Fruit fly (Drosophila melanogaster) whole organism, prepupa: ENCODE measurements around the gene CG32170.

Experiments
- CG10631 ChIP-seq: fragments of 200-800 bp; sonication (Bioruptor generic); optimal IDR thresholded peaks from 2 replicates; lab custom pipeline; 2016; ENCODE audit warnings: missing biosample characterization, missing genetic modification characterization
- CG11294 ChIP-seq: fragments of 200-800 bp; sonication (Bioruptor generic); IDR thresholded peaks from 2 replicates; pipeline ENCODE4 v1.3.6; 2022; ENCODE audit warnings: missing biosample characterization, missing genetic modification characterization
- CG11902 ChIP-seq: fragments of 200-800 bp; sonication (Bioruptor generic); optimal IDR thresholded peaks from 3 replicates; lab custom pipeline; 2016; ENCODE audit warnings: missing biosample characterization, missing genetic modification characterization
- CG15336 ChIP-seq: fragments of 200-800 bp; sonication (Bioruptor generic); IDR thresholded peaks from 2 replicates; pipeline ENCODE4 v1.3.6; 2022; ENCODE audit warnings: missing biosample characterization, missing genetic modification characterization
- CG16779 ChIP-seq: fragments of 200-800 bp; sonication (Bioruptor generic); optimal IDR thresholded peaks from 3 replicates; lab custom pipeline; 2017; ENCODE audit warnings: missing biosample characterization, mild to moderate bottlenecking, missing genetic modification characterization
- CG31627 ChIP-seq: fragments of 200-800 bp; sonication (Bioruptor generic); optimal IDR thresholded peaks from 3 replicates; lab custom pipeline; 2016; ENCODE audit warnings: missing biosample characterization, missing genetic modification characterization
- CG32006 ChIP-seq: fragments of 200-800 bp; sonication (Bioruptor generic); optimal IDR thresholded peaks from 3 replicates; lab custom pipeline; 2017; ENCODE audit warnings: missing biosample characterization, mild to moderate bottlenecking, missing genetic modification characterization
- CG34406 ChIP-seq: fragments of 200-800 bp; sonication (Bioruptor generic); optimal IDR thresholded peaks from 3 replicates; lab custom pipeline; 2016; ENCODE audit warnings: missing biosample characterization, missing genetic modification characterization
- CG6163 ChIP-seq: fragments of 200-800 bp; sonication (Bioruptor generic); IDR thresholded peaks from 3 replicates; pipeline ENCODE4 v1.3.6; 2022; ENCODE audit warnings: missing biosample characterization, missing genetic modification characterization
- CG6276 ChIP-seq: fragments of 200-800 bp; sonication (Bioruptor generic); optimal IDR thresholded peaks from 2 replicates; lab custom pipeline; 2017; ENCODE audit warnings: missing biosample characterization, mild to moderate bottlenecking, missing genetic modification characterization
- CG8119 ChIP-seq: fragments of 200-800 bp; sonication (Bioruptor generic); IDR thresholded peaks from 3 replicates; pipeline ENCODE4 v1.3.6; 2022; ENCODE audit warnings: missing biosample characterization, missing genetic modification characterization
- CG8319 ChIP-seq: fragments of 200-800 bp; sonication (Bioruptor generic); optimal IDR thresholded peaks from 3 replicates; lab custom pipeline; 2016; ENCODE audit warnings: missing biosample characterization, missing genetic modification characterization
- CG8632 ChIP-seq: fragments of 200-800 bp; sonication (Bioruptor generic); optimal IDR thresholded peaks from 3 replicates; lab custom pipeline; 2016; ENCODE audit warnings: missing biosample characterization, missing genetic modification characterization
- Eip78C ChIP-seq: fragments of 200-800 bp; sonication (Bioruptor generic); peaks from one replicate; lab custom pipeline; 2016; ENCODE audit warnings: missing biosample characterization, missing genetic modification characterization
- Ets21C ChIP-seq: fragments of 200-800 bp; sonication (Bioruptor generic); optimal IDR thresholded peaks from 3 replicates; lab custom pipeline; 2016; ENCODE audit warnings: missing biosample characterization, missing genetic modification characterization
- Hr4 ChIP-seq: fragments of 200-800 bp; sonication (Bioruptor generic); optimal IDR thresholded peaks from 3 replicates; lab custom pipeline; 2016; ENCODE audit warnings: missing biosample characterization, missing genetic modification characterization
- Met ChIP-seq: fragments of 200-800 bp; sonication (Bioruptor generic); optimal IDR thresholded peaks from 3 replicates; lab custom pipeline; 2016; ENCODE audit warnings: missing biosample characterization, missing genetic modification characterization
- Sox15 ChIP-seq: fragments of 200-800 bp; sonication (Bioruptor generic); optimal IDR thresholded peaks from 3 replicates; lab custom pipeline; 2016; ENCODE audit warnings: missing biosample characterization, missing genetic modification characterization
- cyc ChIP-seq: fragments of 200-800 bp; sonication (Bioruptor generic); optimal IDR thresholded peaks from 3 replicates; lab custom pipeline; 2016; ENCODE audit warnings: missing biosample characterization, missing genetic modification characterization
- dac ChIP-seq: fragments of 200-800 bp; sonication (Bioruptor generic); optimal IDR thresholded peaks from 2 replicates; lab custom pipeline; 2017; ENCODE audit warnings: missing biosample characterization, mild to moderate bottlenecking, missing genetic modification characterization
- dsx ChIP-seq: fragments of 200-800 bp; optimal IDR thresholded peaks from 3 replicates; lab custom pipeline; 2019; ENCODE audit warnings: missing biosample characterization, mild to moderate bottlenecking, missing genetic modification characterization, moderate library complexity; ENCODE audit not compliant: poor library complexity, severe bottlenecking
- eg ChIP-seq: fragments of 200-800 bp; sonication (Bioruptor generic); IDR thresholded peaks from 3 replicates; pipeline ENCODE4 v1.3.6; 2022; ENCODE audit warnings: missing biosample characterization, missing genetic modification characterization
- esn ChIP-seq: fragments of 200-800 bp; sonication (Bioruptor generic); optimal IDR thresholded peaks from 2 replicates; lab custom pipeline; 2016; ENCODE audit warnings: missing biosample characterization, mild to moderate bottlenecking, missing genetic modification characterization, moderate library complexity
- fkh ChIP-seq: fragments of 200-800 bp; sonication (Bioruptor generic); optimal IDR thresholded peaks from 3 replicates; lab custom pipeline; 2017; ENCODE audit warnings: missing biosample characterization, mild to moderate bottlenecking, missing genetic modification characterization, moderate library complexity
- lz ChIP-seq: fragments of 200-800 bp; sonication (Bioruptor generic); optimal IDR thresholded peaks from 3 replicates; lab custom pipeline; 2016; ENCODE audit warnings: missing biosample characterization, missing genetic modification characterization
- pdm3 ChIP-seq: fragments of 200-800 bp; sonication (Bioruptor generic); optimal IDR thresholded peaks from 3 replicates; lab custom pipeline; 2016; ENCODE audit warnings: missing biosample characterization, missing genetic modification characterization
- salr ChIP-seq, 2 experiments: fragments of 200-800 bp; sonication (Bioruptor generic); optimal IDR thresholded peaks; 3 replicates each; lab custom pipeline; 2016 to 2018; ENCODE audit warnings: missing biosample characterization in 2 of 2, missing genetic modification characterization in 2 of 2, mild to moderate bottlenecking in 1 of 2
- ss ChIP-seq, 2 experiments: fragments of 200-800 bp; sonication (Bioruptor generic); optimal IDR thresholded peaks; 2 replicates in 1 of 2; 3 replicates in 1 of 2; lab custom pipeline; 2017 to 2018; ENCODE audit warnings: mild to moderate bottlenecking in 2 of 2, missing biosample characterization in 2 of 2, missing genetic modification characterization in 2 of 2, moderate library complexity in 1 of 2
- svp ChIP-seq: fragments of 200-800 bp; sonication (Bioruptor generic); peaks from one replicate; lab custom pipeline; 2016; ENCODE audit warnings: missing biosample characterization, missing genetic modification characterization
- vri ChIP-seq: fragments of 200-800 bp; sonication (Bioruptor generic); optimal IDR thresholded peaks from 3 replicates; lab custom pipeline; 2016; ENCODE audit warnings: missing biosample characterization, mild to moderate bottlenecking, missing genetic modification characterization

Gene CG32170

dm6 chr3L:16878830-16879536, 1.9 kb downstream of the CG32170 start (continued):
- no peak for TF ChIP-seq ss (GFP tag; optimal IDR thresholded peaks at IDR 0.05; lab: Kevin White, UChicago)

dm6 chr3L:16881097-16881496, 4.0 kb downstream of the CG32170 start:
- TF ChIP-seq CG6276 (GFP tag; lab: Kevin White, UChicago) (peak; percentile 7), CG32006 (GFP tag; lab: Kevin White, UChicago) (peak; percentile 44), CG8319 (GFP tag; lab: Kevin White, UChicago) (no peak), eg (GFP tag; lab: Robert Waterston, UW) (0 out of 3 replicates have a peak, but pooled peaks have one; percentile 29), Eip78C (peak; percentile 5)

- TF ChIP-seq pdm3 (GFP tag; lab: Kevin White, UChicago) = peak; percentile 32
- TF ChIP-seq CG31627 = no peak
- TF ChIP-seq vri (GFP tag; lab: Kevin White, UChicago) = peak; percentile 5
- no peak for TF ChIP-seq Hr4 (GFP tag; lab: Kevin White, UChicago)
- no peak for TF ChIP-seq Sox15 (GFP tag; lab: Kevin White, UChicago)
- peak; percentile 27 for TF ChIP-seq Eip78C
- peak; percentile 17 for TF ChIP-seq esn (GFP tag; lab: Kevin White, UChicago)
- TF ChIP-seq Met (GFP tag; lab: Kevin White, UChicago) = peak; percentile 10
- TF ChIP-seq salr (GFP tag; optimal IDR thresholded peaks at IDR 0.05; lab: Kevin White, UChicago) = no peak
- no peak for TF ChIP-seq CG16779
- peak; percentile 54 for TF ChIP-seq dsx (GFP tag; lab: Kevin White, UChicago)
- no peak for TF ChIP-seq CG11902
Observed at dm6 chr3L:16884037-16884436, 6.9 kb downstream of the CG32170 start.

- TF ChIP-seq CG32006 (GFP tag; lab: Kevin White, UChicago) (peak; percentile 18), fkh (no peak), CG34406 (no peak), salr (GFP tag; optimal IDR thresholded peaks at IDR 0.05; lab: Kevin White, UChicago) (peak in 1 of 2 experiments; percentile 12), Hr4 (GFP tag; lab: Kevin White, UChicago) (peak; percentile 19), CG11294 (0 out of 2 replicates have a peak, but pooled peaks have one; percentile 29), eg (GFP tag; lab: Robert Waterston, UW) (peak; percentile 62), lz (no peak), CG8119 (GFP tag; lab: Robert Waterston, UW) (peak; percentile 53; the same call in 2 of the 3 replicates), CG6163 (GFP tag; lab: Robert Waterston, UW) (0 out of 3 replicates have a peak, but pooled peaks have one; percentile 28), CG6276 (GFP tag; lab: Kevin White, UChicago) (peak; percentile 12), CG15336 (peak; percentile 71)
Observed at dm6 chr3L:16885042-16885441, 7.9 kb downstream of the CG32170 start.

- no peak for TF ChIP-seq cyc (GFP tag; lab: Kevin White, UChicago)
- TF ChIP-seq fkh = peak; percentile 15
- TF ChIP-seq svp (GFP tag; lab: Kevin White, UChicago) = peak; percentile 72
- TF ChIP-seq dac (GFP tag; lab: Kevin White, UChicago) = no peak
- no peak for TF ChIP-seq CG8632 (GFP tag; lab: Kevin White, UChicago)
- TF ChIP-seq Ets21C (GFP tag; lab: Kevin White, UChicago) = no peak
- peak in 1 of 2 experiments; percentile 12 for TF ChIP-seq ss (GFP tag; optimal IDR thresholded peaks at IDR 0.05; lab: Kevin White, UChicago)
- peak; percentile 24 for TF ChIP-seq CG6276 (GFP tag; lab: Kevin White, UChicago)
- TF ChIP-seq Eip78C = peak; percentile 43
- no peak for TF ChIP-seq CG10631 (GFP tag; lab: Kevin White, UChicago)
- TF ChIP-seq Met (GFP tag; lab: Kevin White, UChicago) = no peak
- peak; percentile 51 for TF ChIP-seq vri (GFP tag; lab: Kevin White, UChicago)
- peak; percentile 46 for TF ChIP-seq CG16779
- peak; percentile 41; the same call in 1 of the 3 replicates for TF ChIP-seq eg (GFP tag; lab: Robert Waterston, UW)
Observed at dm6 chr3L:16886179-16886930, 9.2 kb downstream of the CG32170 start.
